Fruit fly (Drosophila melanogaster) whole organism, wandering third instar larva: Measurements from ENCODE around the gene CG8001.

ENCODE experiments used
- Mio ChIP-seq: sonication (Bioruptor generic); optimal IDR thresholded peaks from 2 replicates; lab custom pipeline; 2016; ENCODE audit warnings: missing biosample characterization, missing genetic modification characterization
- Myc ChIP-seq: fragments of >200 bp; optimal IDR thresholded peaks from 2 replicates; lab custom pipeline; 2017
- OdsH ChIP-seq: fragments of 200-800 bp; sonication (Bioruptor generic); optimal IDR thresholded peaks from 2 replicates; lab custom pipeline; 2016; ENCODE audit warnings: missing biosample characterization, mild to moderate bottlenecking, missing genetic modification characterization
- br ChIP-seq: fragments of 200-800 bp; sonication (Bioruptor generic); optimal IDR thresholded peaks from 2 replicates; lab custom pipeline; 2016; ENCODE audit warnings: missing biosample characterization, missing genetic modification characterization
- dmrt93B ChIP-seq: fragments of 200-800 bp; sonication (Bioruptor generic); optimal IDR thresholded peaks from 2 replicates; lab custom pipeline; 2018; ENCODE audit warnings: missing biosample characterization, mild to moderate bottlenecking, missing genetic modification characterization
- foxo ChIP-seq, 2 experiments: fragments of 200-800 bp; sonication (Bioruptor generic); optimal IDR thresholded peaks; 2 replicates in 1 of 2; 3 replicates in 1 of 2; lab custom pipeline; 2016 to 2017; ENCODE audit warnings: missing biosample characterization in 2 of 2, missing genetic modification characterization in 2 of 2
- lola ChIP-seq: fragments of >200 bp; optimal IDR thresholded peaks from 2 replicates; lab custom pipeline; 2017; ENCODE audit warnings: missing biosample characterization, missing genetic modification characterization
- pan ChIP-seq: fragments of >200 bp; optimal IDR thresholded peaks from 2 replicates; lab custom pipeline; 2017

- TF ChIP-seq OdsH (GFP tag; lab: Kevin White, UChicago) (no peak), foxo (GFP tag; optimal IDR thresholded peaks at IDR 0.05; lab: Kevin White, UChicago) (no peak), Myc (no peak), Mio (GFP tag; lab: Kevin White, UChicago) (no peak), lola (no peak), br (GFP tag; lab: Kevin White, UChicago) (no peak), dmrt93B (GFP tag; lab: Kevin White, UChicago) (no peak), pan (lab: Kevin White, UChicago) (no peak)
Observed at dm6 chr3L:1777249-1777648, 21.3 kb downstream of the CG8001 start, which contains the start of the genes CG2021 and mRpL46.
